Worm (Caenorhabditis elegans): ENCODE measurements around the gene his-24.

Gene his-24

ce11 chrX:14534117-14534516 is 44.2 kb downstream of the his-24 start, which contains the start of gene T24C2.5:
TSS of gene T24C2.5 (plus strand) at chrX:14534417.
- TF ChIP-seq nhr-11 (tag; optimal IDR thresholded peaks at IDR 0.05) (no peak), fkh-10 (GFP tag; optimal IDR thresholded peaks at IDR 0.05) (no peak), npax-4 (tag; optimal IDR thresholded peaks at IDR 0.05) (no peak), C38D4.7 (GFP tag; optimal IDR thresholded peaks at IDR 0.05) (no peak), sdc-2 (tag; optimal IDR thresholded peaks at IDR 0.05) (no peak), unc-86 (tag; optimal IDR thresholded peaks at IDR 0.05) (no peak), ceh-45 (GFP tag; IDR thresholded peaks at IDR 0.05) (no peak)

DNA sequence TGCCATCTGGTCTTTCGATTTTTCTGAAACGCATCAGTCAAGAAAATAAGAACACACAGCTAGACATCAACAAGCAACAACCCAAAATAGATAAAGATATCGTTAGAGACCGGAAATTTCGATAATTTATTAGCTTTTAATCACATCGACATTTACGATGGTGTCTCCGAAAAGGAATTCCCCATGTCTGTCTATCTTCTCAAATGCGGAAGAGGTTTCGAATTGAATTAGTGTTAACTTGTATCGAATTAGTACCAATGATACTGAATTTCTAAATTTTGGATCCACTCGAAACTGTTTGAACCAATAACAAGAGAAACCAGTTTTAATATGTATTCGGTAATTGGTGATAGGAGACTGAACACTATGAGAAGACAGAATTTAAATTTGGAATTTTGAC is 44.7 kb downstream of the his-24 start:
- TF ChIP-seq C38D4.7 (GFP tag; optimal IDR thresholded peaks at IDR 0.05): no peak
- TF ChIP-seq hlh-6 (tag; optimal IDR thresholded peaks at IDR 0.05): no peak
- no peak for TF ChIP-seq dve-1 (tag; optimal IDR thresholded peaks at IDR 0.05)
- TF ChIP-seq ceh-18 (tag; optimal IDR thresholded peaks at IDR 0.05): no peak
- no peak for TF ChIP-seq madf-2 (tag; optimal IDR thresholded peaks at IDR 0.05)
- TF ChIP-seq ets-4 (tag; optimal IDR thresholded peaks at IDR 0.05): no peak
- TF ChIP-seq eyg-1 (tag; optimal IDR thresholded peaks at IDR 0.05): no peak
- no peak for TF ChIP-seq lin-11 (tag; optimal IDR thresholded peaks at IDR 0.05)
- no peak for TF ChIP-seq npax-4 (tag; optimal IDR thresholded peaks at IDR 0.05)
- TF ChIP-seq pag-3 (tag; optimal IDR thresholded peaks at IDR 0.05; ENCODE audit: borderline replicate concordance): no peak
- TF ChIP-seq tbx-2 (tag; optimal IDR thresholded peaks at IDR 0.05): no peak
- no peak for TF ChIP-seq unc-42 (tag; optimal IDR thresholded peaks at IDR 0.05)
- no peak for TF ChIP-seq ref-2 (tag; optimal IDR thresholded peaks at IDR 0.05)
- no peak for TF ChIP-seq unc-86 (tag; optimal IDR thresholded peaks at IDR 0.05)
- no peak for TF ChIP-seq lim-6 (tag; optimal IDR thresholded peaks at IDR 0.05)

ce11 chrX:14535913-14536312 is 46.0 kb downstream of the his-24 start:
- no peak for TF ChIP-seq ceh-14 (tag; optimal IDR thresholded peaks at IDR 0.05)
- no peak for TF ChIP-seq T23F11.4 (GFP tag; optimal IDR thresholded peaks at IDR 0.05)
- no peak for TF ChIP-seq fkh-6 (tag; optimal IDR thresholded peaks at IDR 0.05)
- no peak for TF ChIP-seq nhr-232 (tag; optimal IDR thresholded peaks at IDR 0.05)

DNA sequence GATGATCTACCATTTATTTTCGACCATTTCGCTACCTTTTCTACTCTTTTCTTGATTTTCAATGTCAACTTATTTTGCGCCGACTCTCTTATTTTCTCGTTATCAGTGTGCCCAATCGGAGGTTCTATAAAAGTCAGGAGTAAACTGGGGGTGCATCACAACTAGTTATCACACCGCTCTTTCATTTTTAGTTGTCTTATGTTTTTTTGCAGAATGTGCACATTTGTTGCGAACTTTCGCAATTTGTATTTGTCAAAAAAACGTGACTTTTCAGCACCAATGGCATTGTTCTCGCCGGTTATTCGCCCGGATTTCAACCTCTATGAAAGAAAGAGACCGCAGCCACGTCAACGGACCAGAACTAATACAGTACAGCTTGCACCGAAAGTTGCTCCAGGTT is 47.7 kb downstream of the his-24 start:
- TF ChIP-seq dmd-4 (tag; optimal IDR thresholded peaks at IDR 0.05; ENCODE audit: borderline replicate concordance): no peak
- TF ChIP-seq tbx-2 (tag; optimal IDR thresholded peaks at IDR 0.05): no peak
- no peak for TF ChIP-seq unc-86 (tag; optimal IDR thresholded peaks at IDR 0.05)
- no peak for TF ChIP-seq ttx-3 (tag; optimal IDR thresholded peaks at IDR 0.05)
- no peak for TF ChIP-seq madf-2 (tag; optimal IDR thresholded peaks at IDR 0.05)
- TF ChIP-seq unc-42 (tag; optimal IDR thresholded peaks at IDR 0.05): no peak
- TF ChIP-seq ceh-30 (tag; optimal IDR thresholded peaks at IDR 0.05): no peak
- TF ChIP-seq lin-11 (tag; optimal IDR thresholded peaks at IDR 0.05): no peak
- no peak for TF ChIP-seq ceh-19 (GFP tag; optimal IDR thresholded peaks at IDR 0.05)
- no peak for TF ChIP-seq che-1 (tag; optimal IDR thresholded peaks at IDR 0.05)

ce11 chrX:14539468-14539867 is 49.6 kb downstream of the his-24 start:
- TF ChIP-seq hlh-30 (tag; optimal IDR thresholded peaks at IDR 0.05; ENCODE audit: insufficient read depth) (no peak), tbx-2 (tag; optimal IDR thresholded peaks at IDR 0.05) (no peak), pha-2 (tag; optimal IDR thresholded peaks at IDR 0.05) (no peak), ceh-6 (GFP tag; optimal IDR thresholded peaks at IDR 0.05) (no peak), ets-4 (tag; optimal IDR thresholded peaks at IDR 0.05) (no peak), sox-2 (GFP tag; IDR thresholded peaks at IDR 0.05) (no peak), ceh-9 (tag; optimal IDR thresholded peaks at IDR 0.05) (no peak), ceh-48 (tag; optimal IDR thresholded peaks at IDR 0.05) (no peak), ama-1 (optimal IDR thresholded peaks at IDR 0.05) (no peak), mec-3 (tag; optimal IDR thresholded peaks at IDR 0.05; ENCODE audit: borderline replicate concordance) (no peak), zip-5 (tag; optimal IDR thresholded peaks at IDR 0.05) (no peak), ttx-3 (tag; optimal IDR thresholded peaks at IDR 0.05) (no peak), lim-6 (tag; optimal IDR thresholded peaks at IDR 0.05) (no peak), sox-4 (tag; optimal IDR thresholded peaks at IDR 0.05) (no peak), unc-3 (GFP tag; conservative IDR thresholded peaks at IDR 0.05) (no peak), unc-3 (tag; optimal IDR thresholded peaks at IDR 0.05) (no peak)

All from whole organism, late embryonic.